Fruit fly (Drosophila melanogaster) whole organism, embryonic: Measurements from ENCODE around the gene CG4597.
A peak's percentile ranks its signal among the peaks of the same experiment; 100 is the strongest.

Experiments used
- CG18619 ChIP-seq: fragments of 200-800 bp; sonication (Bioruptor generic); optimal IDR thresholded peaks from 3 replicates; lab custom pipeline; 2017; ENCODE audit warnings: missing biosample characterization, mild to moderate bottlenecking, missing genetic modification characterization
- CG5180 ChIP-seq: fragments of 200-800 bp; sonication (Bioruptor generic); optimal IDR thresholded peaks from 3 replicates; lab custom pipeline; 2017; ENCODE audit warnings: missing biosample characterization, missing genetic modification characterization, mild to moderate bottlenecking, moderate library complexity, missing genetic modification reagents
- CG9437 ChIP-seq: fragments of 200-800 bp; sonication (Bioruptor generic); optimal IDR thresholded peaks from 2 replicates; lab custom pipeline; 2018; ENCODE audit warnings: missing biosample characterization, mild to moderate bottlenecking, missing genetic modification characterization
- HHEX ChIP-seq: fragments of 200-800 bp; sonication (Bioruptor generic); optimal IDR thresholded peaks from 3 replicates; lab custom pipeline; 2017; ENCODE audit warnings: missing biosample characterization, mild to moderate bottlenecking, missing genetic modification characterization, missing genetic modification reagents
- Hsf ChIP-seq: fragments of 200-800 bp; sonication (Bioruptor generic); optimal IDR thresholded peaks from 3 replicates; lab custom pipeline; 2016; ENCODE audit warnings: missing biosample characterization, missing genetic modification characterization
- Spps ChIP-seq: fragments of 200-800 bp; sonication (Bioruptor generic); optimal IDR thresholded peaks from 2 replicates; lab custom pipeline; 2018; ENCODE audit warnings: missing biosample characterization, mild to moderate bottlenecking, missing genetic modification characterization
- Trl ChIP-seq, 3 experiments: fragments of >200 bp in 2 of 3; fragments of 200-800 bp in 1 of 3; sonication (Bioruptor generic) in 1 of 3; optimal IDR thresholded peaks; 2 replicates in 1 of 3; 3 replicates in 2 of 3; lab custom pipeline; 2016 to 2017; ENCODE audit warnings: missing biosample characterization in 1 of 3, missing genetic modification characterization in 1 of 3
- cato ChIP-seq: fragments of 200-800 bp; sonication (Bioruptor generic); optimal IDR thresholded peaks from 2 replicates; lab custom pipeline; 2016; ENCODE audit warnings: missing biosample characterization, missing genetic modification characterization, borderline replicate concordance
- ftz-f1 ChIP-seq: fragments of 200-800 bp; sonication (Bioruptor generic); optimal IDR thresholded peaks from 2 replicates; lab custom pipeline; 2016; ENCODE audit warnings: missing biosample characterization, missing genetic modification characterization
- klu ChIP-seq: fragments of 200-800 bp; sonication (Bioruptor generic); IDR thresholded peaks from 2 replicates; pipeline ENCODE4 v1.3.6; 2022; ENCODE audit warnings: missing biosample characterization, missing genetic modification characterization
- nau ChIP-seq: fragments of 200-800 bp; sonication (Bioruptor generic); optimal IDR thresholded peaks from 3 replicates; lab custom pipeline; 2017; ENCODE audit warnings: missing biosample characterization, mild to moderate bottlenecking, missing genetic modification characterization, missing genetic modification reagents

dm6 chr3L:5139312-5139711, 10.0 kb downstream of the CG4597 start, which contains the start of the genes Tcs5 and CHMP2B:
- TF ChIP-seq cato (GFP tag; lab: Kevin White, UChicago): peak; percentile 100
- TF ChIP-seq Spps (tag; lab: Kevin White, UChicago): peak; percentile 99
- TF ChIP-seq Hsf: peak; percentile 100
- TF ChIP-seq nau (GFP tag; lab: Kevin White, UChicago): peak; percentile 99
- peak; percentile 90 for TF ChIP-seq CG5180
- TF ChIP-seq CG18619 (GFP tag; lab: Kevin White, UChicago): peak; percentile 100
- TF ChIP-seq Trl (optimal IDR thresholded peaks at IDR 0.05; lab: Kevin White, UChicago): no peak
- peak; percentile 100 for TF ChIP-seq Trl (GFP tag; optimal IDR thresholded peaks at IDR 0.05; lab: Kevin White, UChicago)
- TF ChIP-seq CG9437 (GFP tag; lab: Kevin White, UChicago): peak; percentile 96
- TF ChIP-seq HHEX: peak; percentile 100
- TF ChIP-seq klu: peak; percentile 100
- TF ChIP-seq ftz-f1: peak; percentile 96
